Worm (Caenorhabditis elegans) whole organism, L3 larva: Measurements from ENCODE around the gene R12G8.1.

Experiments
- ama-1 ChIP-seq: fragments of 150-350 bp; optimal IDR thresholded peaks from 2 replicates; lab custom pipeline; 2018
- ceh-28 ChIP-seq: fragments of 150-350 bp; optimal IDR thresholded peaks from 2 replicates; lab custom pipeline; 2014; ENCODE audit warnings: missing biosample characterization, missing genetic modification reagents, missing genetic modification characterization
- fos-1 ChIP-seq: fragments of 150-350 bp; optimal IDR thresholded peaks from 2 replicates; lab custom pipeline; 2014; ENCODE audit warnings: missing biosample characterization, missing genetic modification characterization
- lin-15B ChIP-seq: fragments of 150-350 bp; optimal IDR thresholded peaks from 2 replicates; lab custom pipeline; 2014; ENCODE audit warnings: missing biosample characterization, missing genetic modification characterization
- mml-1 ChIP-seq: fragments of 150-350 bp; sonication (generic microtip); optimal IDR thresholded peaks from 3 replicates; lab custom pipeline; 2014; ENCODE audit warnings: missing biosample characterization, missing genetic modification characterization
- nhr-25 ChIP-seq: sonication (generic microtip); optimal IDR thresholded peaks from 2 replicates; lab custom pipeline; 2017; ENCODE audit warnings: missing biosample characterization, missing genetic modification characterization
- pha-4 ChIP-seq: fragments of 150-350 bp; optimal IDR thresholded peaks from 2 replicates; lab custom pipeline; 2014; ENCODE audit warnings: missing biosample characterization, missing genetic modification reagents, missing genetic modification characterization
- pqm-1 ChIP-seq: fragments of 150-350 bp; optimal IDR thresholded peaks from 2 replicates; lab custom pipeline; 2017; ENCODE audit warnings: missing biosample characterization, missing genetic modification characterization, inconsistent platforms
- sea-2 ChIP-seq: fragments of 150-350 bp; sonication (generic microtip); optimal IDR thresholded peaks from 4 replicates; lab custom pipeline; 2014; ENCODE audit warnings: missing biosample characterization, missing genetic modification reagents, missing genetic modification characterization
- skn-1 ChIP-seq: fragments of 150-350 bp; optimal IDR thresholded peaks from 2 replicates; lab custom pipeline; 2014; ENCODE audit warnings: missing biosample characterization, missing genetic modification characterization

- TF ChIP-seq ama-1 (no peak), nhr-25 (tag; lab: Kevin White, UChicago) (no peak), mml-1 (tag; lab: Kevin White, UChicago) (no peak), pha-4 (tag; lab: Kevin White, UChicago) (no peak), sea-2 (no peak), fos-1 (tag; lab: Kevin White, UChicago) (no peak), ceh-28 (tag; lab: Kevin White, UChicago) (no peak), pqm-1 (tag; lab: Kevin White, UChicago) (no peak), lin-15B (no peak), skn-1 (tag; lab: Kevin White, UChicago) (no peak)
Observed at ce11 chrV:17749181-17749580, at the start of gene R12G8.1.
